Worm (Caenorhabditis elegans) whole organism, L1 larva: ENCODE measurements around the gene K01A6.5.

Experiments used
- C04F5.9 ChIP-seq: sonication (generic microtip); optimal IDR thresholded peaks from 2 replicates; lab custom pipeline; 2016; ENCODE audit warnings: missing genetic modification characterization, missing compliant biosample characterization
- C16A3.4 ChIP-seq: fragments of 150-350 bp; optimal IDR thresholded peaks from 2 replicates; lab custom pipeline; 2014; ENCODE audit warnings: missing biosample characterization, missing genetic modification characterization
- blmp-1 ChIP-seq: fragments of 150-350 bp; optimal IDR thresholded peaks from 2 replicates; lab custom pipeline; 2014; ENCODE audit warnings: missing biosample characterization, missing genetic modification characterization
- ceh-63 ChIP-seq: fragments of 200-800 bp; sonication (Bioruptor generic); optimal IDR thresholded peaks from 2 replicates; lab custom pipeline; 2018; ENCODE audit warnings: mild to moderate bottlenecking, missing genetic modification characterization, missing compliant biosample characterization
- ceh-8 ChIP-seq: fragments of 200-800 bp; sonication (Bioruptor generic); optimal IDR thresholded peaks from 2 replicates; lab custom pipeline; 2018; ENCODE audit warnings: mild to moderate bottlenecking, missing genetic modification characterization, moderate library complexity, missing compliant biosample characterization
- ceh-82 ChIP-seq, 3 experiments: fragments of 150-350 bp in 1 of 3; sonication (generic microtip) in 2 of 3; optimal IDR thresholded peaks; 2 replicates each; lab custom pipeline; 2014 to 2017; ENCODE audit warnings: missing biosample characterization in 3 of 3, missing genetic modification characterization in 3 of 3
- ceh-90 ChIP-seq: sonication (generic microtip); optimal IDR thresholded peaks from 2 replicates; lab custom pipeline; 2016; ENCODE audit warnings: missing genetic modification characterization, missing compliant biosample characterization
- efl-1 ChIP-seq, 4 experiments: fragments of 150-350 bp; optimal IDR thresholded peaks in 3 of 4; peaks in 1 of 4; 1 replicate in 1 of 4; 2 replicates in 3 of 4; lab custom pipeline; 2014; ENCODE audit warnings: missing biosample characterization in 2 of 4, missing genetic modification characterization in 2 of 4, missing genetic modification reagents in 2 of 4
- egl-13 ChIP-seq: sonication (generic microtip); optimal IDR thresholded peaks from 2 replicates; lab custom pipeline; 2016; ENCODE audit warnings: missing genotype, missing genetic modification reagents, missing genetic modification characterization, missing compliant biosample characterization
- elt-2 ChIP-seq: sonication (generic microtip); optimal IDR thresholded peaks from 2 replicates; lab custom pipeline; 2016; ENCODE audit warnings: missing genetic modification characterization, mild to moderate bottlenecking, inconsistent platforms, missing compliant biosample characterization, missing genetic modification reagents
- ets-5 ChIP-seq: fragments of 200-800 bp; sonication (Bioruptor generic); IDR thresholded peaks from 2 replicates; pipeline ENCODE4 v1.3.6; 2022; ENCODE audit warnings: missing genetic modification characterization, missing compliant biosample characterization
- fos-1 ChIP-seq: fragments of 150-350 bp; optimal IDR thresholded peaks from 2 replicates; lab custom pipeline; 2014; ENCODE audit warnings: missing biosample characterization, missing genetic modification characterization
- hpl-2 ChIP-seq: fragments of 150-350 bp; optimal IDR thresholded peaks from 2 replicates; lab custom pipeline; 2014; ENCODE audit warnings: missing biosample characterization, missing genetic modification reagents, missing genetic modification characterization
- irx-1 ChIP-seq: sonication (generic microtip); optimal IDR thresholded peaks from 2 replicates; lab custom pipeline; 2016; ENCODE audit warnings: missing genetic modification characterization, missing compliant biosample characterization
- isw-1 ChIP-seq: fragments of 200-800 bp; sonication (Bioruptor generic); IDR thresholded peaks from 2 replicates; pipeline ENCODE4 v1.3.6; 2022; ENCODE audit warnings: missing genetic modification characterization, missing compliant biosample characterization
- jun-1 ChIP-seq: fragments of 150-350 bp; optimal IDR thresholded peaks from 2 replicates; lab custom pipeline; 2014; ENCODE audit warnings: missing biosample characterization, missing genetic modification reagents, missing genetic modification characterization
- lin-14 ChIP-seq: fragments of 200-800 bp; sonication (Bioruptor generic); optimal IDR thresholded peaks from 2 replicates; lab custom pipeline; 2018; ENCODE audit warnings: mild to moderate bottlenecking, missing genetic modification characterization, moderate library complexity, missing compliant biosample characterization
- lin-39 ChIP-seq: fragments of 150-350 bp; optimal IDR thresholded peaks from 2 replicates; lab custom pipeline; 2014; ENCODE audit warnings: missing biosample characterization, missing genetic modification reagents, missing genetic modification characterization
- lsy-2 ChIP-seq, 2 experiments: fragments of 150-350 bp; optimal IDR thresholded peaks; 2 replicates each; lab custom pipeline; 2014; ENCODE audit warnings: missing biosample characterization in 2 of 2, missing genetic modification characterization in 2 of 2
- mab-9 ChIP-seq: fragments of 200-800 bp; sonication (Bioruptor generic); IDR thresholded peaks from 2 replicates; pipeline ENCODE4 v1.3.6; 2022; ENCODE audit warnings: missing genetic modification reagents, missing genetic modification characterization, missing compliant biosample characterization
- mep-1 ChIP-seq: fragments of 150-350 bp; optimal IDR thresholded peaks from 2 replicates; lab custom pipeline; 2014; ENCODE audit warnings: missing biosample characterization, missing genetic modification characterization
- nhr-12 ChIP-seq: sonication (generic microtip); optimal IDR thresholded peaks from 2 replicates; lab custom pipeline; 2017; ENCODE audit warnings: missing biosample characterization, missing genetic modification characterization
- nhr-19 ChIP-seq: fragments of 200-800 bp; sonication (Bioruptor generic); conservative IDR thresholded peaks from 2 replicates; pipeline ENCODE4 v1.3.6; 2022; ENCODE audit warnings: missing genetic modification characterization, missing compliant biosample characterization
- nhr-47 ChIP-seq: sonication (generic microtip); optimal IDR thresholded peaks from 2 replicates; lab custom pipeline; 2016; ENCODE audit warnings: mild to moderate bottlenecking, missing genetic modification characterization, moderate library complexity, missing compliant biosample characterization
- nhr-71 ChIP-seq: sonication (generic microtip); optimal IDR thresholded peaks from 2 replicates; lab custom pipeline; 2016; ENCODE audit warnings: mild to moderate bottlenecking, missing genetic modification characterization, moderate library complexity, missing compliant biosample characterization
- nhr-85 ChIP-seq: sonication (generic microtip); peaks from one replicate; lab custom pipeline; 2016; ENCODE audit warnings: missing genetic modification characterization, inconsistent platforms, missing compliant biosample characterization
- pag-3 ChIP-seq: sonication (generic microtip); optimal IDR thresholded peaks from 2 replicates; lab custom pipeline; 2017; ENCODE audit warnings: missing genetic modification characterization, mild to moderate bottlenecking, missing compliant biosample characterization, antibody characterized with exemption, borderline replicate concordance; ENCODE audit not compliant: insufficient read depth
- pqm-1 ChIP-seq: sonication (generic microtip); optimal IDR thresholded peaks from 3 replicates; lab custom pipeline; 2017; ENCODE audit warnings: missing biosample characterization, missing genetic modification characterization
- rnt-1 ChIP-seq: sonication (generic microtip); optimal IDR thresholded peaks from 2 replicates; lab custom pipeline; 2016; ENCODE audit warnings: mild to moderate bottlenecking, missing genetic modification characterization, moderate library complexity, missing compliant biosample characterization
- skn-1 ChIP-seq: fragments of 150-350 bp; optimal IDR thresholded peaks from 2 replicates; lab custom pipeline; 2014; ENCODE audit warnings: missing biosample characterization, missing genetic modification characterization
- snpc-4 ChIP-seq: fragments of 150-350 bp; optimal IDR thresholded peaks from 2 replicates; lab custom pipeline; 2014; ENCODE audit warnings: missing biosample characterization, missing genetic modification characterization
- snu-23 ChIP-seq: sonication (generic microtip); optimal IDR thresholded peaks from 2 replicates; lab custom pipeline; 2016; ENCODE audit warnings: missing genetic modification characterization, missing compliant biosample characterization
- sptf-1 ChIP-seq: fragments of 150-350 bp; optimal IDR thresholded peaks from 2 replicates; lab custom pipeline; 2014; ENCODE audit warnings: missing biosample characterization, missing genetic modification characterization
- sup-37 ChIP-seq: fragments of 200-800 bp; sonication (Bioruptor generic); optimal IDR thresholded peaks from 2 replicates; lab custom pipeline; 2018; ENCODE audit warnings: mild to moderate bottlenecking, missing genetic modification characterization, missing compliant biosample characterization
- tlp-1 ChIP-seq: fragments of 150-350 bp; optimal IDR thresholded peaks from 2 replicates; lab custom pipeline; 2014; ENCODE audit warnings: missing biosample characterization, missing genetic modification characterization
- unc-130 ChIP-seq: fragments of 150-350 bp; optimal IDR thresholded peaks from 2 replicates; lab custom pipeline; 2017; ENCODE audit warnings: missing biosample characterization, missing genetic modification characterization, inconsistent platforms
- unc-62 ChIP-seq: fragments of 150-350 bp; optimal IDR thresholded peaks from 2 replicates; lab custom pipeline; 2014; ENCODE audit warnings: missing biosample characterization, missing genetic modification reagents, missing genetic modification characterization
- unc-86 ChIP-seq: sonication (generic microtip); optimal IDR thresholded peaks from 2 replicates; lab custom pipeline; 2016; ENCODE audit warnings: missing genetic modification characterization, missing compliant biosample characterization
- vab-15 ChIP-seq: sonication (generic microtip); optimal IDR thresholded peaks from 2 replicates; lab custom pipeline; 2017; ENCODE audit warnings: missing genotype, mild to moderate bottlenecking, missing genetic modification characterization, missing compliant biosample characterization
- zag-1 ChIP-seq: fragments of 150-350 bp; optimal IDR thresholded peaks from 2 replicates; lab custom pipeline; 2014; ENCODE audit warnings: missing biosample characterization, missing genetic modification characterization
- ztf-4 ChIP-seq: fragments of 150-350 bp; optimal IDR thresholded peaks from 2 replicates; lab custom pipeline; 2014; ENCODE audit warnings: missing biosample characterization, missing genetic modification characterization

K01A6.5 gene

ce11 chrIV:11769769-11770168 lies 27.3 kb downstream of the K01A6.5 start:
- TF ChIP-seq unc-62 (GFP tag; lab: Kevin White, UChicago), result no peak
- TF ChIP-seq ceh-90 (tag; lab: Kevin White, UChicago), result no peak
- no peak for TF ChIP-seq unc-130 (tag; lab: Kevin White, UChicago)
- no peak for TF ChIP-seq C04F5.9
- TF ChIP-seq, all 84 proteins: peak for 0

- TF ChIP-seq tlp-1, result peak; percentile 70
- TF ChIP-seq lin-14 (GFP tag; lab: Kevin White, UChicago), result peak; percentile 10
- peak; percentile 84 for TF ChIP-seq pqm-1 (tag; lab: Kevin White, UChicago)
- no peak for TF ChIP-seq rnt-1 (tag; lab: Kevin White, UChicago)
- peak; percentile 82 for TF ChIP-seq elt-2 (tag; lab: Kevin White, UChicago)
Measured at ce11 chrIV:11771064-11771463, 28.6 kb downstream of the K01A6.5 start.

- TF ChIP-seq C16A3.4 (no peak), skn-1 (no peak), unc-130 (tag; lab: Kevin White, UChicago) (no peak), snu-23 (no peak), nhr-12 (tag; lab: Kevin White, UChicago) (no peak), efl-1 (optimal IDR thresholded peaks at IDR 0.05; lab: Kevin White, UChicago) (no peak), efl-1 (GFP tag; optimal IDR thresholded peaks at IDR 0.05 in 1 of 2; lab: Kevin White, UChicago) (peak in 1 of 2 experiments; percentile 94)
Measured at ce11 chrIV:11772119-11772518, 29.6 kb downstream of the K01A6.5 start.

- TF ChIP-seq ztf-4 (tag; lab: Kevin White, UChicago) (no peak), elt-2 (tag; lab: Kevin White, UChicago) (peak; percentile 30)
Measured at ce11 chrIV:11773692-11774225, 31.3 kb downstream of the K01A6.5 start, which contains the start of gene lips-5. lips-5 (minus strand) TSS chrIV:11773742.

ce11 chrIV:11776968-11777467 lies 34.5 kb downstream of the K01A6.5 start:
- TF ChIP-seq nhr-71 (tag; lab: Kevin White, UChicago) (peak; percentile 75), lsy-2 (tag; optimal IDR thresholded peaks at IDR 0.05; lab: Kevin White, UChicago) (no peak), lin-14 (GFP tag; lab: Kevin White, UChicago) (peak; percentile 13), mep-1 (tag; lab: Kevin White, UChicago) (no peak), vab-15 (tag; lab: Kevin White, UChicago) (no peak), hpl-2 (GFP tag; lab: Kevin White, UChicago) (no peak), egl-13 (peak; percentile 62), nhr-47 (peak; percentile 16), zag-1 (tag; lab: Kevin White, UChicago) (no peak), isw-1 (no peak), jun-1 (no peak), ceh-82 (tag; optimal IDR thresholded peaks at IDR 0.05; lab: Kevin White, UChicago) (no peak), pag-3 (tag; lab: Kevin White, UChicago) (no peak), unc-86 (peak; percentile 21), snpc-4 (no peak), sup-37 (GFP tag; lab: Kevin White, UChicago) (no peak), fos-1 (tag; lab: Kevin White, UChicago) (no peak), ceh-63 (no peak), elt-2 (tag; lab: Kevin White, UChicago) (no peak)
- TF ChIP-seq, all 84 proteins: peak for 5

ce11 chrIV:11779028-11779427 lies 36.5 kb downstream of the K01A6.5 start, which contains the start of gene lpr-2:
lpr-2 (plus strand) TSS chrIV:11779216.
- no peak for TF ChIP-seq ceh-8
- TF ChIP-seq ets-5 (GFP tag; lab: Robert Waterston, UW), result no peak
- no peak for TF ChIP-seq nhr-85 (tag; lab: Kevin White, UChicago)
- TF ChIP-seq rnt-1 (tag; lab: Kevin White, UChicago), result peak; percentile 47
- no peak for TF ChIP-seq blmp-1 (tag; lab: Kevin White, UChicago)
- TF ChIP-seq nhr-47, result no peak
- no peak for TF ChIP-seq snpc-4
- TF ChIP-seq nhr-71 (tag; lab: Kevin White, UChicago), result peak; percentile 26
- no peak for TF ChIP-seq C04F5.9
- no peak for TF ChIP-seq mab-9 (GFP tag; lab: Robert Waterston, UW)
- peak; percentile 45 for TF ChIP-seq lin-39 (tag; lab: Kevin White, UChicago)
- 0 out of 2 replicates have a peak, but pooled peaks have one; percentile 3 for TF ChIP-seq nhr-19 (GFP tag; lab: Robert Waterston, UW)
- TF ChIP-seq hpl-2 (GFP tag; lab: Kevin White, UChicago), result no peak
- TF ChIP-seq sptf-1 (tag; lab: Kevin White, UChicago), result no peak
- TF ChIP-seq irx-1 (tag; lab: Kevin White, UChicago), result no peak
- peak in 1 of 2 experiments; percentile 3 for TF ChIP-seq lsy-2 (tag; optimal IDR thresholded peaks at IDR 0.05; lab: Kevin White, UChicago)
